Worm (Caenorhabditis elegans): Measurements from ENCODE around the gene fzr-1.

fzr-1 gene

DNA sequence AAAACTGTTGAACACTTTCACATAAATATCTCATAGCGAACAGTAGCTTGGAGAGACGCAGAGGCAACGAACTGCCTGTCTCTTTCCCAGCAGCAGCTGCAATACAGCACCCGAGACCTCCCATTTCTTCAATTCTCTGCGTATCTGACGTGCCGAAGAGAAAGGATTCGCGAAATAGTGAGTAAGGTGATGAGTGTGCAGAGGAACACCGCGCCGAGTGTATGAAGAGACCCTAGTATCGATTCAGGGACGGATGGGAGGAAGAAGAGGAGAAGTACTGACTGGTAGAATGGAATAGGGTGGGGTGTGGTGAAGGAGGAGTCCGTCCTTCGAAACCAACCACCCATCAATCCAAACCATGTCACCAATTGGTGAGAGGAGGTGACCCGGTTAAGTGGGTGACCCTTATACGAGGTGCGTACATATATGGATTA lies 1.9 kb upstream of the fzr-1 start (continued):
- peak; percentile 13 for TF ChIP-seq sdc-2 (tag; optimal IDR thresholded peaks at IDR 0.05)
- peak; percentile 31 for TF ChIP-seq K09A11.1 (tag; optimal IDR thresholded peaks at IDR 0.05; ENCODE audit: insufficient read depth)
- TF ChIP-seq sox-2 (GFP tag; IDR thresholded peaks at IDR 0.05), result no peak
- no peak for TF ChIP-seq ceh-22 (tag; optimal IDR thresholded peaks at IDR 0.05)
- peak; percentile 87 for TF ChIP-seq ceh-31 (tag; optimal IDR thresholded peaks at IDR 0.05)
- no peak for TF ChIP-seq K02D7.2 (tag; optimal IDR thresholded peaks at IDR 0.05)
- no peak for TF ChIP-seq ttx-3 (tag; optimal IDR thresholded peaks at IDR 0.05)
- no peak for TF ChIP-seq fax-1 (tag; optimal IDR thresholded peaks at IDR 0.05)
- TF ChIP-seq elt-2 (tag; optimal IDR thresholded peaks at IDR 0.05), result no peak
- TF ChIP-seq hlh-6 (tag; optimal IDR thresholded peaks at IDR 0.05), result peak; percentile 40
- no peak for TF ChIP-seq nhr-232 (tag; optimal IDR thresholded peaks at IDR 0.05)
- no peak for TF ChIP-seq ama-1 (optimal IDR thresholded peaks at IDR 0.05)
- peak; percentile 78 for TF ChIP-seq pros-1 (tag; optimal IDR thresholded peaks at IDR 0.05)
- TF ChIP-seq ceh-14 (tag; optimal IDR thresholded peaks at IDR 0.05), result peak; percentile 47
- TF ChIP-seq nhr-11 (tag; optimal IDR thresholded peaks at IDR 0.05), result no peak
- TF ChIP-seq syd-9 (tag; optimal IDR thresholded peaks at IDR 0.05), result peak; percentile 46
- no peak for TF ChIP-seq C38D4.7 (GFP tag; optimal IDR thresholded peaks at IDR 0.05)
- no peak for TF ChIP-seq ceh-9 (tag; optimal IDR thresholded peaks at IDR 0.05)
- peak; percentile 89 for TF ChIP-seq nfya-1 (tag; optimal IDR thresholded peaks at IDR 0.05)
- no peak for TF ChIP-seq gmeb-2 (tag; optimal IDR thresholded peaks at IDR 0.05)
- no peak for TF ChIP-seq T23F11.4 (GFP tag; optimal IDR thresholded peaks at IDR 0.05)
- TF ChIP-seq odd-2 (tag; optimal IDR thresholded peaks at IDR 0.05), result no peak
- no peak for TF ChIP-seq hlh-8 (tag; optimal IDR thresholded peaks at IDR 0.05)
- peak; percentile 77 for TF ChIP-seq unc-55 (GFP tag; optimal IDR thresholded peaks at IDR 0.05)
- no peak for TF ChIP-seq ceh-24 (tag; optimal IDR thresholded peaks at IDR 0.05)
- TF ChIP-seq tbx-7 (tag; optimal IDR thresholded peaks at IDR 0.05), result no peak
- TF ChIP-seq ets-4 (tag; optimal IDR thresholded peaks at IDR 0.05), result peak; percentile 18
- TF ChIP-seq dve-1 (tag; optimal IDR thresholded peaks at IDR 0.05), result peak; percentile 32
- no peak for TF ChIP-seq pha-4 (tag; optimal IDR thresholded peaks at IDR 0.05)
- TF ChIP-seq ceh-48 (tag; optimal IDR thresholded peaks at IDR 0.05), result peak; percentile 80
- no peak for TF ChIP-seq elt-4 (tag; optimal IDR thresholded peaks at IDR 0.05)
- no peak for TF ChIP-seq lin-11 (tag; optimal IDR thresholded peaks at IDR 0.05)
- no peak for TF ChIP-seq unc-86 (tag; optimal IDR thresholded peaks at IDR 0.05)
- TF ChIP-seq ceh-6 (GFP tag; optimal IDR thresholded peaks at IDR 0.05), result peak; percentile 37

DNA sequence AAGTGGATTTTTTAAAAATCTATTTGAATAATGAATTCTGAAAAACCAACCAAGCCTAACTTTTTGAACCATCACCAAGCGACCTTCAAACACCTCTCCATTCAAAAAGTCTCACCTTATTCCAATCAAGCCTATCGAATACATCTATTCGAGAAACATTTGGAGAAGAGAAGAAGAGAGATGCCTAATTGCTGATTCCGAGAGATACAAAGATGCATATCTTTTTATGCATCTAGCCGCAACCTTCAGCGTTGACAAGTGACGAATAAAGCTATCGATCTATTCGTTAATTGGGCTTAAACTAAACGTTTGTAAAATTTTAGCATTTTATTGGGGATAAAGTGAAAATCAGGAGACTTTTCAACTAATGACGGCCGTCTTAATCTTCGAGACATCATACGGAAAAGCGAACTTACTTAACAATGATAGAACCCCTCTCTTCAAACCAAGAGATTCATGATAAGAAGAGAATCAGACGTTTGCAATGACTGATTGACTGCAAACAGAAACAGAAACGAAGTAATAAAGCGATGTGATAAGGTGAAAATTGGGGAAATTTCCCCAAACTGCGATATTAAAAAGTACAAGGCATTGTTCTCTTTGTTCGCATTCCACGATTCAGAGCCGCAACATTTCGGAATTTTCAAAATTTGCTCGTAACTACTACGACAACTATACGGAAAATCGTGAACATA lies 821 bp upstream of the fzr-1 start:
- TF ChIP-seq elt-2 (tag; optimal IDR thresholded peaks at IDR 0.05) (peak; percentile 46), rnt-1 (tag; optimal IDR thresholded peaks at IDR 0.05) (peak; percentile 77), unc-55 (GFP tag; optimal IDR thresholded peaks at IDR 0.05) (peak; percentile 39), pros-1 (tag; optimal IDR thresholded peaks at IDR 0.05) (no peak)

DNA sequence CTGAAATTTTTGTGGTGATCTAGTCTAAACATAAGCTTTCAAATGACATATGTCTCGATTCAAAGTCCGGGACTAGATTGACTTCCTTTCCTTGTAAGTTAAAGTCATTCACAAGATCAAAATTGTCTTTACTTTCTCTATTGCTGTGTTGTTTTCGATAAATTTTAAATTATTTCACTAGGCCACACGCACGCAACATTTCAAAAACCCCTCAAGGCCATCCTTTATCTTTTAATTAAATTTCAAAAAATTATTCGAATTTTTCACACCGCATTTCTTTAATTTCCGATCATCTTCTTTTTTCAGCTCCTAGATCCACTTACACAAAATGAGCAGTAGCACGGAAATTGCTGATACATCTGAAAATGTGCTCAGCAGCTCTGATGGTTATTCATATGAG lies 8.0 kb downstream of the fzr-1 start, which contains the start of gene ZK1307.7:
Gene ZK1307.7, plus strand, starts transcription at position 301 of the 400 bp plus-strand sequence.
- no peak for TF ChIP-seq ceh-18 (tag; optimal IDR thresholded peaks at IDR 0.05)
- no peak for TF ChIP-seq ref-2 (tag; optimal IDR thresholded peaks at IDR 0.05)
- TF ChIP-seq dve-1 (tag; optimal IDR thresholded peaks at IDR 0.05), result no peak
- TF ChIP-seq pat-9 (tag; optimal IDR thresholded peaks at IDR 0.05), result no peak
- TF ChIP-seq dmd-4 (tag; optimal IDR thresholded peaks at IDR 0.05; ENCODE audit: borderline replicate concordance), result no peak
- TF ChIP-seq ahr-1 (tag; optimal IDR thresholded peaks at IDR 0.05), result no peak
- TF ChIP-seq K02D7.2 (tag; optimal IDR thresholded peaks at IDR 0.05), result no peak
- no peak for TF ChIP-seq K09A11.1 (tag; optimal IDR thresholded peaks at IDR 0.05; ENCODE audit: insufficient read depth)
- no peak for TF ChIP-seq eyg-1 (tag; optimal IDR thresholded peaks at IDR 0.05)
- TF ChIP-seq ceh-45 (GFP tag; IDR thresholded peaks at IDR 0.05), result no peak
- TF ChIP-seq che-1 (tag; optimal IDR thresholded peaks at IDR 0.05), result no peak
- no peak for TF ChIP-seq ceh-34 (tag; optimal IDR thresholded peaks at IDR 0.05)
- no peak for TF ChIP-seq madf-2 (tag; optimal IDR thresholded peaks at IDR 0.05)
- TF ChIP-seq Y22D7AL.16 (tag; optimal IDR thresholded peaks at IDR 0.05), result no peak
- no peak for TF ChIP-seq ceh-31 (tag; optimal IDR thresholded peaks at IDR 0.05)
- TF ChIP-seq ztf-16 (tag; optimal IDR thresholded peaks at IDR 0.05), result no peak
